Fruit fly (Drosophila melanogaster): ENCODE data around the gene ScsbetaA.

The ScsbetaA gene

dm6 chr3R:8927817-8928625, 10.5 kb upstream of the ScsbetaA start (continued):
- TF ChIP-seq vfl (GFP tag; optimal IDR thresholded peaks at IDR 0.05) (peak; percentile 72), CTCF (GFP tag; optimal IDR thresholded peaks at IDR 0.05) (peak; percentile 55), CG14667 (GFP tag; IDR thresholded peaks at IDR 0.05) (no peak), Mes4 (GFP tag; optimal IDR thresholded peaks at IDR 0.05) (peak; percentile 37), pita (GFP tag; optimal IDR thresholded peaks at IDR 0.05) (no peak), ind (GFP tag; optimal IDR thresholded peaks at IDR 0.05) (peak; percentile 81), CG11093 (GFP tag; IDR thresholded peaks at IDR 0.05) (peak; percentile 50; the same call in 2 of the 3 replicates), pfk (GFP tag; optimal IDR thresholded peaks at IDR 0.05) (peak; percentile 80), CG18764 (GFP tag; optimal IDR thresholded peaks at IDR 0.05) (peak; percentile 35), Hr3 (GFP tag; optimal IDR thresholded peaks at IDR 0.05) (peak; percentile 54), CG3838 (GFP tag; optimal IDR thresholded peaks at IDR 0.05) (no peak), zfh1 (GFP tag; IDR thresholded peaks at IDR 0.05) (peak; percentile 80), Ravus (GFP tag; IDR thresholded peaks at IDR 0.05) (peak; percentile 11; the same call in 1 of the 2 replicates), crc (GFP tag; optimal IDR thresholded peaks at IDR 0.05) (peak; percentile 47), TFAM (GFP tag; optimal IDR thresholded peaks at IDR 0.05) (no peak), Awh (GFP tag; IDR thresholded peaks at IDR 0.05) (no peak), Trl (optimal IDR thresholded peaks at IDR 0.05) (peak in 1 of 2 experiments; percentile 19), Trl (GFP tag; optimal IDR thresholded peaks at IDR 0.05) (peak; percentile 61), CG4282 (GFP tag; optimal IDR thresholded peaks at IDR 0.05) (peak; percentile 39), emc (GFP tag; optimal IDR thresholded peaks at IDR 0.05) (no peak), CG8765 (GFP tag; IDR thresholded peaks at IDR 0.05) (peak; percentile 73), tio (GFP tag; optimal IDR thresholded peaks at IDR 0.05) (peak; percentile 74), sc (optimal IDR thresholded peaks at IDR 0.05) (no peak), sc (GFP tag; optimal IDR thresholded peaks at IDR 0.05) (peak; percentile 50), Lpt (GFP tag; optimal IDR thresholded peaks at IDR 0.05) (no peak), CG17912 (GFP tag; optimal IDR thresholded peaks at IDR 0.05) (no peak), CG17359 (tag; optimal IDR thresholded peaks at IDR 0.05) (peak; percentile 67), Rx (GFP tag; IDR thresholded peaks at IDR 0.05) (peak; percentile 67), BEAF-32 (GFP tag; optimal IDR thresholded peaks at IDR 0.05) (no peak), Nf-YC (tag; optimal IDR thresholded peaks at IDR 0.05) (peak; percentile 39), Lhr (GFP tag; optimal IDR thresholded peaks at IDR 0.05) (peak; percentile 32), dmrt99B (tag; optimal IDR thresholded peaks at IDR 0.05) (peak; percentile 85), CG10565 (GFP tag; optimal IDR thresholded peaks at IDR 0.05) (no peak), Doc2 (GFP tag; IDR thresholded peaks at IDR 0.05) (no peak), Scr (GFP tag; IDR thresholded peaks at IDR 0.05; ENCODE audit: partially characterized antibody) (no peak), CG34376 (GFP tag; optimal IDR thresholded peaks at IDR 0.05) (peak; percentile 22), Dad (GFP tag; optimal IDR thresholded peaks at IDR 0.05) (no peak), tap (tag; optimal IDR thresholded peaks at IDR 0.05) (peak; percentile 88), CG1233 (GFP tag; optimal IDR thresholded peaks at IDR 0.05) (peak; percentile 91), gem (tag; optimal IDR thresholded peaks at IDR 0.05) (peak; percentile 87), zen2 (GFP tag; IDR thresholded peaks at IDR 0.05; ENCODE audit: partially characterized antibody) (no peak), Bdp1 (GFP tag; optimal IDR thresholded peaks at IDR 0.05) (peak; percentile 21), sens (GFP tag) (peak; percentile 97), fd3F (GFP tag; optimal IDR thresholded peaks at IDR 0.05) (peak; percentile 45), CG9797 (GFP tag; optimal IDR thresholded peaks at IDR 0.05) (no peak), onecut (GFP tag; IDR thresholded peaks at IDR 0.05) (peak; percentile 55; the same call in 1 of the 2 replicates), Rfx (GFP tag; IDR thresholded peaks at IDR 0.05) (no peak; the same call in 1 of the 2 replicates), eve (GFP tag; optimal IDR thresholded peaks at IDR 0.05) (peak; percentile 78 to 84), ash1 (GFP tag; optimal IDR thresholded peaks at IDR 0.05) (no peak), Atf6 (GFP tag; IDR thresholded peaks at IDR 0.05) (peak; percentile 11; the same call in 1 of the 2 replicates), CG6272 (GFP tag; IDR thresholded peaks at IDR 0.05) (no peak)
